Worm (Caenorhabditis elegans) whole organism, midembryonic: ENCODE results near the gene fbxb-65.

Source experiments
- cog-1 ChIP-seq: sonication (generic microtip); optimal IDR thresholded peaks from 2 replicates; lab custom pipeline; 2016; ENCODE audit warnings: missing genetic modification characterization, missing compliant biosample characterization
- klf-2 ChIP-seq: fragments of 200-800 bp; sonication (Bioruptor generic); conservative IDR thresholded peaks from 2 replicates; pipeline ENCODE4 v1.3.6; 2022; ENCODE audit warnings: missing genetic modification reagents, missing genetic modification characterization, missing compliant biosample characterization
- ref-1 ChIP-seq: fragments of 200-800 bp; sonication (Bioruptor generic); conservative IDR thresholded peaks from 2 replicates; pipeline ENCODE4 v1.3.6; 2022; ENCODE audit warnings: missing genetic modification reagents, missing genetic modification characterization, missing compliant biosample characterization
- tab-1 ChIP-seq: fragments of 200-800 bp; sonication (Bioruptor generic); IDR thresholded peaks from 2 replicates; pipeline ENCODE4 v1.3.6; 2022; ENCODE audit warnings: missing genetic modification characterization, missing compliant biosample characterization
- ztf-29 ChIP-seq: fragments of 200-800 bp; sonication (Bioruptor generic); IDR thresholded peaks from 2 replicates; pipeline ENCODE4 v1.3.6; 2022; ENCODE audit warnings: missing genetic modification reagents, missing genetic modification characterization, missing compliant biosample characterization

- no peak for TF ChIP-seq ztf-29 (GFP tag; lab: Robert Waterston, UW)
- no peak for TF ChIP-seq klf-2 (GFP tag; lab: Robert Waterston, UW)
- no peak for TF ChIP-seq cog-1 (tag; lab: Kevin White, UChicago)
- TF ChIP-seq tab-1 (GFP tag; lab: Robert Waterston, UW) = no peak
- TF ChIP-seq ref-1 (GFP tag; lab: Robert Waterston, UW) = no peak
These were observed 9.0 kb upstream of the fbxb-65 start, which contains the start of gene sdz-6 for ce11 chrV:19320385-19320784.
